Worm (Caenorhabditis elegans) whole organism, early embryonic: ENCODE results near the gene msp-63.

Source experiments
- B0310.2 ChIP-seq: sonication (generic microtip); optimal IDR thresholded peaks from 2 replicates; lab custom pipeline; 2016; ENCODE audit warnings: mild to moderate bottlenecking, missing genetic modification characterization, missing compliant biosample characterization
- F13C5.2 ChIP-seq: sonication (generic microtip); optimal IDR thresholded peaks from 2 replicates; lab custom pipeline; 2017; ENCODE audit warnings: mild to moderate bottlenecking, missing genetic modification characterization, inconsistent platforms, missing compliant biosample characterization
- ama-1 ChIP-seq: fragments of 150-350 bp; optimal IDR thresholded peaks from 2 replicates; lab custom pipeline; 2014
- ceh-13 ChIP-seq: fragments of 200-800 bp; sonication (Bioruptor generic); optimal IDR thresholded peaks from 2 replicates; lab custom pipeline; 2018; ENCODE audit warnings: mild to moderate bottlenecking, missing genetic modification characterization, missing compliant biosample characterization
- ceh-36 ChIP-seq: sonication (generic microtip); optimal IDR thresholded peaks from 2 replicates; lab custom pipeline; 2016; ENCODE audit warnings: missing genetic modification characterization, inconsistent platforms, missing compliant biosample characterization
- ets-7 ChIP-seq: sonication (generic microtip); optimal IDR thresholded peaks from 2 replicates; lab custom pipeline; 2016; ENCODE audit warnings: missing genotype, missing genetic modification characterization, missing compliant biosample characterization
- flt-1 ChIP-seq: fragments of 200-800 bp; sonication (Bioruptor generic); IDR thresholded peaks from 2 replicates; pipeline ENCODE4 v1.3.6; 2022; ENCODE audit warnings: missing genetic modification characterization, missing compliant biosample characterization
- hmbx-1 ChIP-seq: sonication (generic microtip); optimal IDR thresholded peaks from 2 replicates; lab custom pipeline; 2016; ENCODE audit warnings: mild to moderate bottlenecking, missing genetic modification characterization, missing compliant biosample characterization
- hmg-4 ChIP-seq: fragments of 200-800 bp; sonication (Bioruptor generic); optimal IDR thresholded peaks from 2 replicates; lab custom pipeline; 2018; ENCODE audit warnings: mild to moderate bottlenecking, missing genetic modification characterization, missing compliant biosample characterization
- hnd-1 ChIP-seq: sonication (generic microtip); optimal IDR thresholded peaks from 2 replicates; lab custom pipeline; 2016; ENCODE audit warnings: missing genetic modification characterization, missing compliant biosample characterization
- pes-1 ChIP-seq: fragments of 200-800 bp; sonication (Bioruptor generic); IDR thresholded peaks from 2 replicates; pipeline ENCODE4 v1.3.6; 2022; ENCODE audit warnings: missing genetic modification reagents, missing genetic modification characterization, missing compliant biosample characterization
- scrt-1 ChIP-seq: fragments of 200-800 bp; sonication (Bioruptor generic); IDR thresholded peaks from 2 replicates; pipeline ENCODE4 v1.3.6; 2022; ENCODE audit warnings: missing genetic modification characterization, missing compliant biosample characterization
- sea-1 ChIP-seq: fragments of 200-800 bp; sonication (Bioruptor generic); conservative IDR thresholded peaks from 2 replicates; pipeline ENCODE4 v1.3.6; 2022; ENCODE audit warnings: missing genetic modification characterization, missing compliant biosample characterization
- tbx-11 ChIP-seq: fragments of 200-800 bp; sonication (Bioruptor generic); IDR thresholded peaks from 2 replicates; pipeline ENCODE4 v1.3.6; 2022; ENCODE audit warnings: missing genetic modification characterization, missing compliant biosample characterization
- tbx-37 ChIP-seq: fragments of 200-800 bp; sonication (Bioruptor generic); conservative IDR thresholded peaks from 2 replicates; pipeline ENCODE4 v1.3.6; 2022; ENCODE audit warnings: missing genetic modification reagents, missing genetic modification characterization, missing compliant biosample characterization
- tra-4 ChIP-seq: sonication (generic microtip); optimal IDR thresholded peaks from 2 replicates; lab custom pipeline; 2017; ENCODE audit warnings: missing genetic modification characterization, missing compliant biosample characterization

msp-63 gene

ce11 chrII:5751353-5751752, 45.9 kb downstream of the msp-63 start:
- no peak for TF ChIP-seq F13C5.2 (tag; lab: Kevin White, UChicago)
- no peak for TF ChIP-seq ets-7 (tag; lab: Kevin White, UChicago)

ce11 chrII:5749733-5750238, 47.5 kb downstream of the msp-63 start, which contains the start of gene ifb-2:
Gene ifb-2 (plus strand): TSS chrII:5750188.
- no peak for TF ChIP-seq ceh-13 (GFP tag; lab: Kevin White, UChicago)
- no peak for TF ChIP-seq B0310.2 (tag; lab: Kevin White, UChicago)
- no peak for TF ChIP-seq ceh-36 (tag; lab: Kevin White, UChicago)
- no peak for TF ChIP-seq F13C5.2 (tag; lab: Kevin White, UChicago)
- no peak for TF ChIP-seq tra-4 (tag; lab: Kevin White, UChicago)
- TF ChIP-seq sea-1, result no peak
- TF ChIP-seq hnd-1 (tag; lab: Kevin White, UChicago), result no peak
- TF ChIP-seq tbx-37 (GFP tag; lab: Robert Waterston, UW), result no peak
- TF ChIP-seq flt-1 (GFP tag; lab: Robert Waterston, UW), result no peak
- no peak for TF ChIP-seq hmbx-1
- TF ChIP-seq ama-1, result no peak
- TF ChIP-seq pes-1 (GFP tag; lab: Robert Waterston, UW), result no peak
- no peak for TF ChIP-seq scrt-1 (GFP tag; lab: Robert Waterston, UW)
- no peak for TF ChIP-seq ets-7 (tag; lab: Kevin White, UChicago)
- no peak for TF ChIP-seq hmg-4

ce11 chrII:5748395-5748794, 48.9 kb downstream of the msp-63 start:
- no peak for TF ChIP-seq hmg-4

- TF ChIP-seq ceh-13 (GFP tag; lab: Kevin White, UChicago), result no peak
- no peak for TF ChIP-seq ceh-36 (tag; lab: Kevin White, UChicago)
- TF ChIP-seq sea-1, result no peak
- no peak for TF ChIP-seq B0310.2 (tag; lab: Kevin White, UChicago)
- TF ChIP-seq ets-7 (tag; lab: Kevin White, UChicago), result no peak
- TF ChIP-seq hmg-4, result no peak
- no peak for TF ChIP-seq ama-1
- no peak for TF ChIP-seq scrt-1 (GFP tag; lab: Robert Waterston, UW)
- TF ChIP-seq pes-1 (GFP tag; lab: Robert Waterston, UW), result no peak
- no peak for TF ChIP-seq tbx-11 (GFP tag; lab: Robert Waterston, UW)
Measured at ce11 chrII:5747312-5747711, 49.9 kb downstream of the msp-63 start.
